Worm (Caenorhabditis elegans) whole organism, late embryonic: ENCODE measurements around the gene T01D3.1.

Source experiments
- C08G9.2 ChIP-seq: sonication (generic microtip); optimal IDR thresholded peaks from 2 replicates; lab custom pipeline; 2016; ENCODE audit warnings: mild to moderate bottlenecking, missing genetic modification characterization, moderate library complexity, missing compliant biosample characterization
- C38D4.7 ChIP-seq: fragments of 200-800 bp; sonication (Bioruptor generic); optimal IDR thresholded peaks from 2 replicates; lab custom pipeline; 2018; ENCODE audit warnings: mild to moderate bottlenecking, missing genetic modification characterization, moderate library complexity, missing compliant biosample characterization
- F13H6.1 ChIP-seq: sonication (generic microtip); optimal IDR thresholded peaks from 2 replicates; lab custom pipeline; 2016; ENCODE audit warnings: missing genetic modification characterization, missing compliant biosample characterization
- K09A11.1 ChIP-seq: sonication (generic microtip); optimal IDR thresholded peaks from 2 replicates; lab custom pipeline; 2017; ENCODE audit warnings: antibody characterized with exemption, mild to moderate bottlenecking, missing genetic modification characterization, missing compliant biosample characterization; ENCODE audit not compliant: insufficient read depth
- ceh-2 ChIP-seq: sonication (generic microtip); optimal IDR thresholded peaks from 2 replicates; lab custom pipeline; 2016; ENCODE audit warnings: missing genotype, missing genetic modification characterization, missing compliant biosample characterization
- ceh-22 ChIP-seq: sonication (generic microtip); optimal IDR thresholded peaks from 2 replicates; lab custom pipeline; 2017; ENCODE audit warnings: missing biosample characterization, missing genetic modification characterization
- ceh-31 ChIP-seq: sonication (generic microtip); optimal IDR thresholded peaks from 2 replicates; lab custom pipeline; 2016; ENCODE audit warnings: missing genetic modification characterization, missing compliant biosample characterization
- ceh-48 ChIP-seq: sonication (generic microtip); optimal IDR thresholded peaks from 2 replicates; lab custom pipeline; 2016; ENCODE audit warnings: missing genetic modification characterization, inconsistent platforms, missing compliant biosample characterization
- ceh-6 ChIP-seq: fragments of 200-800 bp; sonication (Bioruptor generic); optimal IDR thresholded peaks from 2 replicates; lab custom pipeline; 2018; ENCODE audit warnings: mild to moderate bottlenecking, missing genetic modification characterization, missing compliant biosample characterization
- che-1 ChIP-seq: sonication (generic microtip); optimal IDR thresholded peaks from 2 replicates; lab custom pipeline; 2016; ENCODE audit warnings: mild to moderate bottlenecking, missing genetic modification characterization, missing compliant biosample characterization
- dmd-4 ChIP-seq: sonication (generic microtip); optimal IDR thresholded peaks from 2 replicates; lab custom pipeline; 2016; ENCODE audit warnings: borderline replicate concordance, missing genetic modification characterization, missing compliant biosample characterization
- elt-2 ChIP-seq: sonication (generic microtip); optimal IDR thresholded peaks from 2 replicates; lab custom pipeline; 2016; ENCODE audit warnings: missing genetic modification reagents, missing genetic modification characterization, missing compliant biosample characterization
- elt-4 ChIP-seq: sonication (generic microtip); optimal IDR thresholded peaks from 2 replicates; lab custom pipeline; 2016; ENCODE audit warnings: missing genetic modification characterization, missing compliant biosample characterization
- ets-4 ChIP-seq: sonication (generic microtip); optimal IDR thresholded peaks from 2 replicates; lab custom pipeline; 2016; ENCODE audit warnings: missing genetic modification characterization, missing compliant biosample characterization
- hlh-13 ChIP-seq: fragments of 200-800 bp; sonication (Bioruptor generic); optimal IDR thresholded peaks from 2 replicates; lab custom pipeline; 2018; ENCODE audit warnings: mild to moderate bottlenecking, missing genetic modification characterization, missing compliant biosample characterization
- hlh-15 ChIP-seq: sonication (generic microtip); optimal IDR thresholded peaks from 2 replicates; lab custom pipeline; 2016; ENCODE audit warnings: missing genetic modification characterization, missing compliant biosample characterization
- hlh-30 ChIP-seq: sonication (generic microtip); optimal IDR thresholded peaks from 2 replicates; lab custom pipeline; 2017; ENCODE audit warnings: antibody characterized with exemption, missing genetic modification characterization, missing compliant biosample characterization; ENCODE audit not compliant: insufficient read depth
- hlh-8 ChIP-seq: sonication (generic microtip); optimal IDR thresholded peaks from 2 replicates; lab custom pipeline; 2016; ENCODE audit warnings: missing genotype, missing genetic modification characterization, missing compliant biosample characterization
- lim-6 ChIP-seq: sonication (generic microtip); optimal IDR thresholded peaks from 2 replicates; lab custom pipeline; 2016; ENCODE audit warnings: missing genetic modification characterization, missing compliant biosample characterization
- lin-11 ChIP-seq: fragments of 200-800 bp; sonication (Bioruptor generic); optimal IDR thresholded peaks from 2 replicates; lab custom pipeline; 2018; ENCODE audit warnings: mild to moderate bottlenecking, missing genetic modification characterization, missing compliant biosample characterization
- nfya-1 ChIP-seq: sonication (generic microtip); optimal IDR thresholded peaks from 2 replicates; lab custom pipeline; 2017; ENCODE audit warnings: missing genetic modification characterization, mild to moderate bottlenecking, missing compliant biosample characterization, antibody characterized with exemption, moderate library complexity
- nhr-232 ChIP-seq: sonication (generic microtip); optimal IDR thresholded peaks from 2 replicates; lab custom pipeline; 2016; ENCODE audit warnings: missing genetic modification characterization, missing compliant biosample characterization
- pat-9 ChIP-seq: fragments of 200-800 bp; sonication (Bioruptor generic); optimal IDR thresholded peaks from 2 replicates; lab custom pipeline; 2018; ENCODE audit warnings: mild to moderate bottlenecking, missing genetic modification characterization, moderate library complexity, missing compliant biosample characterization
- pax-1 ChIP-seq: fragments of 150-350 bp; optimal IDR thresholded peaks from 2 replicates; lab custom pipeline; 2014; ENCODE audit warnings: missing biosample characterization, missing genetic modification characterization
- pha-2 ChIP-seq: sonication (generic microtip); optimal IDR thresholded peaks from 2 replicates; lab custom pipeline; 2017; ENCODE audit warnings: mild to moderate bottlenecking, missing genetic modification characterization, missing compliant biosample characterization
- pqm-1 ChIP-seq: sonication (generic microtip); optimal IDR thresholded peaks from 2 replicates; lab custom pipeline; 2016; ENCODE audit warnings: missing genetic modification characterization, missing compliant biosample characterization
- ref-2 ChIP-seq: sonication (generic microtip); optimal IDR thresholded peaks from 2 replicates; lab custom pipeline; 2016; ENCODE audit warnings: missing genetic modification characterization, missing compliant biosample characterization
- syd-9 ChIP-seq: sonication (generic microtip); optimal IDR thresholded peaks from 2 replicates; lab custom pipeline; 2016; ENCODE audit warnings: mild to moderate bottlenecking, missing genetic modification characterization, moderate library complexity, missing compliant biosample characterization
- tbx-2 ChIP-seq: sonication (generic microtip); optimal IDR thresholded peaks from 2 replicates; lab custom pipeline; 2016; ENCODE audit warnings: missing genetic modification characterization, missing compliant biosample characterization
- ttx-3 ChIP-seq: sonication (generic microtip); optimal IDR thresholded peaks from 2 replicates; lab custom pipeline; 2016; ENCODE audit warnings: missing genetic modification reagents, missing genetic modification characterization, missing compliant biosample characterization
- unc-3 ChIP-seq, 2 experiments: fragments of 200-800 bp in 1 of 2; sonication (Bioruptor generic) in 1 of 2; sonication (generic microtip) in 1 of 2; conservative IDR thresholded peaks in 1 of 2; optimal IDR thresholded peaks in 1 of 2; 2 replicates each; pipeline versions ENCODE4 v1.3.6 to Lab custom; 2016 to 2022; ENCODE audit warnings: missing compliant biosample characterization in 2 of 2, missing genetic modification characterization in 2 of 2, missing genetic modification reagents in 1 of 2
- unc-42 ChIP-seq: sonication (generic microtip); optimal IDR thresholded peaks from 2 replicates; lab custom pipeline; 2016; ENCODE audit warnings: missing genotype, missing genetic modification characterization, missing compliant biosample characterization
- unc-55 ChIP-seq: sonication (generic microtip); optimal IDR thresholded peaks from 2 replicates; lab custom pipeline; 2017; ENCODE audit warnings: missing biosample characterization, missing genetic modification reagents, missing genetic modification characterization
- unc-86 ChIP-seq: sonication (generic microtip); optimal IDR thresholded peaks from 2 replicates; lab custom pipeline; 2016; ENCODE audit warnings: missing genetic modification characterization, missing compliant biosample characterization
- zip-5 ChIP-seq: sonication (generic microtip); optimal IDR thresholded peaks from 2 replicates; lab custom pipeline; 2016; ENCODE audit warnings: missing genetic modification characterization, missing compliant biosample characterization

The T01D3.1 gene

ce11 chrV:13669170-13669569, 20.5 kb upstream of the T01D3.1 start:
- no peak for TF ChIP-seq unc-3 (GFP tag; conservative IDR thresholded peaks at IDR 0.05; lab: Robert Waterston, UW)
- TF ChIP-seq unc-3 (tag; optimal IDR thresholded peaks at IDR 0.05; lab: Kevin White, UChicago), result no peak
- TF ChIP-seq hlh-30 (tag; lab: Kevin White, UChicago), result no peak
- TF ChIP-seq hlh-15, result no peak
- TF ChIP-seq C08G9.2 (tag; lab: Kevin White, UChicago), result no peak
- no peak for TF ChIP-seq pax-1 (tag; lab: Kevin White, UChicago)
- TF ChIP-seq hlh-13 (GFP tag; lab: Kevin White, UChicago), result no peak
- no peak for TF ChIP-seq unc-86 (tag; lab: Kevin White, UChicago)
- no peak for TF ChIP-seq nhr-232
- no peak for TF ChIP-seq ets-4 (tag; lab: Kevin White, UChicago)

- TF ChIP-seq hlh-8 (tag; lab: Kevin White, UChicago) (no peak), ref-2 (tag; lab: Kevin White, UChicago) (no peak), K09A11.1 (no peak), ceh-6 (no peak), hlh-15 (no peak), pha-2 (tag; lab: Kevin White, UChicago) (no peak), hlh-13 (GFP tag; lab: Kevin White, UChicago) (no peak), ceh-2 (tag; lab: Kevin White, UChicago) (no peak), che-1 (tag; lab: Kevin White, UChicago) (no peak), elt-4 (no peak), C08G9.2 (tag; lab: Kevin White, UChicago) (no peak), ceh-22 (tag; lab: Kevin White, UChicago) (no peak), ceh-48 (tag; lab: Kevin White, UChicago) (no peak), pqm-1 (tag; lab: Kevin White, UChicago) (no peak), lin-11 (no peak), C38D4.7 (no peak)
These were observed 17.6 kb upstream of the T01D3.1 start, which contains the start of the genes mip-2 and F58G11.4 for ce11 chrV:13671911-13672639. Gene mip-2, minus strand, starts transcription at chrV:13671958. Gene F58G11.4, plus strand, starts transcription at chrV:13672589.

- TF ChIP-seq unc-55 (GFP tag; lab: Kevin White, UChicago), result peak; percentile 84
- peak; percentile 7 for TF ChIP-seq K09A11.1
- TF ChIP-seq unc-86 (tag; lab: Kevin White, UChicago), result peak; percentile 22
- TF ChIP-seq elt-2 (tag; lab: Kevin White, UChicago), result peak; percentile 45
- peak; percentile 35 for TF ChIP-seq ceh-31 (tag; lab: Kevin White, UChicago)
- no peak for TF ChIP-seq ceh-6
- TF ChIP-seq syd-9 (tag; lab: Kevin White, UChicago), result no peak
- no peak for TF ChIP-seq unc-3 (GFP tag; conservative IDR thresholded peaks at IDR 0.05; lab: Robert Waterston, UW)
- no peak for TF ChIP-seq unc-3 (tag; optimal IDR thresholded peaks at IDR 0.05; lab: Kevin White, UChicago)
- TF ChIP-seq C08G9.2 (tag; lab: Kevin White, UChicago), result no peak
- TF ChIP-seq pat-9 (tag; lab: Kevin White, UChicago), result peak; percentile 1
- peak; percentile 42 for TF ChIP-seq tbx-2 (tag; lab: Kevin White, UChicago)
- peak; percentile 35 for TF ChIP-seq ttx-3 (tag; lab: Kevin White, UChicago)
- peak; percentile 62 for TF ChIP-seq unc-42
- peak; percentile 71 for TF ChIP-seq nfya-1 (tag; lab: Kevin White, UChicago)
- TF ChIP-seq zip-5 (tag; lab: Kevin White, UChicago), result no peak
- TF ChIP-seq F13H6.1, result no peak
- no peak for TF ChIP-seq dmd-4 (tag; lab: Kevin White, UChicago)
- TF ChIP-seq lim-6 (tag; lab: Kevin White, UChicago), result no peak
- TF ChIP-seq C38D4.7, result no peak
These were observed 11.2 kb upstream of the T01D3.1 start, which contains the start of the genes tag-65 and ccz-1 for ce11 chrV:13678542-13678941. Gene tag-65, minus strand, starts transcription at chrV:13678587. Gene ccz-1, plus strand, starts transcription at chrV:13678875.
